Worm (Caenorhabditis elegans): ENCODE results near the gene smc-3.

DNA sequence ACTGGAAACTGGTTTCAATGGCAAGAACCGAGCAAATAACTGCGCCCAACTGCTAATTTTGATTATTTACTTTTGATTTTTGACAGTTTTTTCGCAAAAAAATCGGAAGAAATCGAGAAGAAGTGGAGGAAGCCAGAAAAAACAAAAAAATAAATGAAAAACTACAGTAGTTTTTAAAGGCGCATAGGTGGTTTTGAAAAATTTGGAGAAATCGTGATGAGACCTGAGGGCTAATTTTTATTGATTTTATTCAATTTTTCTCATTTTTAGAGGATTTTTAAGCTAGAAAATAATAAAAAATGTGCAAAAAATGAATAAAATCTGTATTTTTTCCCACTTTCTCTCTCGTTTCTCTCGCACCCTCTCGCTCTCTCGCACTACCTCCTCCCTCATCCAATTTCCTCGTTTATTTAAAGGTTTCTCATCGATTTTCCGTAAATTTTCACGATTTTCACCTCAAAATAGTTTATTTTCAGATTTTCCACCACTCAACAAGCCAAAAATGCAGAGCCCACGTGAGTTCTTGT, 16.1 kb upstream of the smc-3 start, which contains the start of gene Y47D3A.20:
- TF ChIP-seq nfya-2 (GFP tag; IDR thresholded peaks at IDR 0.05) (no peak), nhr-120 (GFP tag; IDR thresholded peaks at IDR 0.05) (no peak), F33H1.4 (GFP tag; IDR thresholded peaks at IDR 0.05) (peak; percentile 66), unc-130 (GFP tag; optimal IDR thresholded peaks at IDR 0.05) (no peak), let-607 (tag; optimal IDR thresholded peaks at IDR 0.05) (no peak), ceh-58 (GFP tag; IDR thresholded peaks at IDR 0.05) (no peak), madf-8 (GFP tag; conservative IDR thresholded peaks at IDR 0.05) (no peak)
